Worm (Caenorhabditis elegans): ENCODE results near the gene F13H8.11.

ce11 chrII:6245199-6245702 lies 14.6 kb downstream of the F13H8.11 start, which contains the start of gene blos-4:
- no peak for TF ChIP-seq pes-1 (GFP tag; IDR thresholded peaks at IDR 0.05)
- no peak for TF ChIP-seq aly-1 (tag; optimal IDR thresholded peaks at IDR 0.05)
- TF ChIP-seq scrt-1 (GFP tag; IDR thresholded peaks at IDR 0.05), result no peak
- TF ChIP-seq flt-1 (GFP tag; IDR thresholded peaks at IDR 0.05), result no peak
- no peak for TF ChIP-seq tbx-11 (GFP tag; IDR thresholded peaks at IDR 0.05)
- no peak for TF ChIP-seq ceh-36 (tag; optimal IDR thresholded peaks at IDR 0.05)
